Fruit fly (Drosophila melanogaster) whole organism, embryonic: Measurements from ENCODE around the gene CG13457.

ENCODE experiments used
- Adf1 ChIP-seq: fragments of 200-800 bp; sonication (Bioruptor generic); IDR thresholded peaks from 2 replicates; pipeline ENCODE4 v1.3.6; 2022; ENCODE audit warnings: missing biosample characterization, missing genetic modification characterization
- CG10654 ChIP-seq: fragments of 200-800 bp; sonication (Bioruptor generic); optimal IDR thresholded peaks from 2 replicates; lab custom pipeline; 2016; ENCODE audit warnings: missing biosample characterization, missing genetic modification characterization
- CG10979 ChIP-seq: fragments of 200-800 bp; sonication (Bioruptor generic); optimal IDR thresholded peaks from 2 replicates; lab custom pipeline; 2018; ENCODE audit warnings: missing biosample characterization, mild to moderate bottlenecking, missing genetic modification characterization, moderate library complexity
- CG11398 ChIP-seq: fragments of 200-800 bp; sonication (Bioruptor generic); optimal IDR thresholded peaks from 2 replicates; lab custom pipeline; 2016; ENCODE audit warnings: missing biosample characterization, missing genetic modification characterization
- CG12299 ChIP-seq: fragments of 200-800 bp; sonication (Bioruptor generic); optimal IDR thresholded peaks from 2 replicates; lab custom pipeline; 2018; ENCODE audit warnings: missing biosample characterization, mild to moderate bottlenecking, missing genetic modification characterization
- CG1529 ChIP-seq: fragments of 200-800 bp; sonication (Bioruptor generic); optimal IDR thresholded peaks from 3 replicates; lab custom pipeline; 2018; ENCODE audit warnings: missing biosample characterization, missing genetic modification characterization
- CG16779 ChIP-seq: fragments of 200-800 bp; sonication (Bioruptor generic); IDR thresholded peaks from 2 replicates; pipeline ENCODE4 v1.3.6; 2022; ENCODE audit warnings: missing biosample characterization, missing genetic modification characterization
- CG30403 ChIP-seq: fragments of 200-800 bp; sonication (Bioruptor generic); optimal IDR thresholded peaks from 3 replicates; lab custom pipeline; 2016; ENCODE audit warnings: missing biosample characterization, missing genetic modification characterization
- CG31365 ChIP-seq: fragments of 200-800 bp; sonication (Bioruptor generic); optimal IDR thresholded peaks from 2 replicates; lab custom pipeline; 2018; ENCODE audit warnings: missing biosample characterization, mild to moderate bottlenecking, missing genetic modification characterization
- CG32532 ChIP-seq: fragments of 200-800 bp; sonication (Bioruptor generic); IDR thresholded peaks from 2 replicates; pipeline ENCODE4 v1.3.6; 2022; ENCODE audit warnings: missing biosample characterization, missing genetic modification characterization
- CG34422 ChIP-seq: fragments of 200-800 bp; sonication (Bioruptor generic); IDR thresholded peaks from 3 replicates; pipeline ENCODE4 v1.3.6; 2022; ENCODE audit warnings: missing biosample characterization, missing genetic modification characterization
- CG6272 ChIP-seq: fragments of 200-800 bp; sonication (Bioruptor generic); IDR thresholded peaks from 2 replicates; pipeline ENCODE4 v1.3.6; 2022; ENCODE audit warnings: missing biosample characterization, missing genetic modification characterization
- CG8924 ChIP-seq: fragments of 200-800 bp; optimal IDR thresholded peaks from 3 replicates; lab custom pipeline; 2019; ENCODE audit warnings: missing biosample characterization, mild to moderate bottlenecking, missing genetic modification characterization, moderate library complexity
- CG8944 ChIP-seq: fragments of 200-800 bp; sonication (Bioruptor generic); optimal IDR thresholded peaks from 3 replicates; lab custom pipeline; 2016; ENCODE audit warnings: missing biosample characterization, missing genetic modification characterization
- CG9817 ChIP-seq: fragments of 200-800 bp; sonication (Bioruptor generic); optimal IDR thresholded peaks from 2 replicates; lab custom pipeline; 2018; ENCODE audit warnings: missing biosample characterization, mild to moderate bottlenecking, missing genetic modification characterization, moderate library complexity
- H2.0 ChIP-seq: fragments of 200-800 bp; sonication (Bioruptor generic); IDR thresholded peaks from 2 replicates; pipeline ENCODE4 v1.3.6; 2022; ENCODE audit warnings: missing biosample characterization, missing genetic modification characterization
- HLH3B ChIP-seq: fragments of 200-800 bp; sonication (Bioruptor generic); IDR thresholded peaks from 2 replicates; pipeline ENCODE4 v1.3.6; 2022; ENCODE audit warnings: missing biosample characterization, missing genetic modification characterization
- Hr3 ChIP-seq: fragments of 200-800 bp; sonication (Bioruptor generic); optimal IDR thresholded peaks from 3 replicates; lab custom pipeline; 2016; ENCODE audit warnings: missing biosample characterization, missing genetic modification characterization
- Mrtf ChIP-seq: fragments of 200-800 bp; sonication (Bioruptor generic); IDR thresholded peaks from 3 replicates; pipeline ENCODE4 v1.3.6; 2022; ENCODE audit warnings: missing biosample characterization, missing genetic modification characterization
- NK7.1 ChIP-seq: fragments of 200-800 bp; sonication (Bioruptor generic); optimal IDR thresholded peaks from 3 replicates; lab custom pipeline; 2016; ENCODE audit warnings: missing biosample characterization, missing genetic modification characterization
- Oli ChIP-seq: fragments of 200-800 bp; sonication (Bioruptor generic); optimal IDR thresholded peaks from 2 replicates; lab custom pipeline; 2018; ENCODE audit warnings: missing biosample characterization, mild to moderate bottlenecking, missing genetic modification characterization, moderate library complexity
- PHDP ChIP-seq: fragments of 200-800 bp; sonication (Bioruptor generic); optimal IDR thresholded peaks from 3 replicates; lab custom pipeline; 2018; ENCODE audit warnings: missing biosample characterization, mild to moderate bottlenecking, missing genetic modification characterization, moderate library complexity
- Pdp1 ChIP-seq, 2 experiments: fragments of 200-800 bp; sonication (Bioruptor generic); optimal IDR thresholded peaks; 3 replicates each; lab custom pipeline; 2016; ENCODE audit warnings: missing biosample characterization in 2 of 2, missing genetic modification characterization in 2 of 2, mild to moderate bottlenecking in 1 of 2, moderate library complexity in 1 of 2
- Sry-δ ChIP-seq: fragments of 200-800 bp; sonication (Bioruptor generic); optimal IDR thresholded peaks from 2 replicates; lab custom pipeline; 2016; ENCODE audit warnings: missing biosample characterization, missing genetic modification characterization
- Trl ChIP-seq, 3 experiments: fragments of >200 bp in 2 of 3; fragments of 200-800 bp in 1 of 3; sonication (Bioruptor generic) in 1 of 3; optimal IDR thresholded peaks; 2 replicates in 1 of 3; 3 replicates in 2 of 3; lab custom pipeline; 2016 to 2017; ENCODE audit warnings: missing biosample characterization in 1 of 3, missing genetic modification characterization in 1 of 3
- Vsx1 ChIP-seq: fragments of 200-800 bp; sonication (Bioruptor generic); optimal IDR thresholded peaks from 2 replicates; lab custom pipeline; 2017; ENCODE audit warnings: missing biosample characterization, mild to moderate bottlenecking, missing genetic modification characterization, missing genetic modification reagents
- al ChIP-seq: fragments of 200-800 bp; sonication (Bioruptor generic); IDR thresholded peaks from 2 replicates; pipeline ENCODE4 v1.3.6; 2022; ENCODE audit warnings: missing biosample characterization, missing genetic modification characterization
- bowl ChIP-seq: fragments of 200-800 bp; sonication (Bioruptor generic); IDR thresholded peaks from 2 replicates; pipeline ENCODE4 v1.3.6; 2022; ENCODE audit warnings: missing biosample characterization, missing genetic modification characterization
- cwo ChIP-seq: fragments of 200-800 bp; sonication (Bioruptor generic); optimal IDR thresholded peaks from 3 replicates; lab custom pipeline; 2017; ENCODE audit warnings: missing biosample characterization, missing genetic modification characterization, mild to moderate bottlenecking, moderate library complexity, missing genetic modification reagents
- dan ChIP-seq: fragments of 200-800 bp; sonication (Bioruptor generic); IDR thresholded peaks from 2 replicates; pipeline ENCODE4 v1.3.6; 2022; ENCODE audit warnings: missing biosample characterization, missing genetic modification characterization
- dimm ChIP-seq: fragments of 200-800 bp; sonication (Bioruptor generic); IDR thresholded peaks from 2 replicates; pipeline ENCODE4 v1.3.6; 2022; ENCODE audit warnings: missing biosample characterization, missing genetic modification characterization
- dysf ChIP-seq: fragments of 200-800 bp; sonication (Bioruptor generic); IDR thresholded peaks from 3 replicates; pipeline ENCODE4 v1.3.6; 2022; ENCODE audit warnings: missing biosample characterization, missing genetic modification characterization
- gce ChIP-seq: fragments of 200-800 bp; sonication (Bioruptor generic); IDR thresholded peaks from 3 replicates; pipeline ENCODE4 v1.3.6; 2022; ENCODE audit warnings: missing biosample characterization, missing genetic modification characterization
- gfzf ChIP-seq: fragments of 200-800 bp; sonication (Bioruptor generic); optimal IDR thresholded peaks from 2 replicates; lab custom pipeline; 2016; ENCODE audit warnings: missing biosample characterization, mild to moderate bottlenecking, missing genetic modification characterization, moderate library complexity
- grau ChIP-seq: fragments of 200-800 bp; optimal IDR thresholded peaks from 3 replicates; lab custom pipeline; 2019; ENCODE audit warnings: missing biosample characterization, mild to moderate bottlenecking, missing genetic modification characterization, moderate library complexity
- gsb ChIP-seq: fragments of 200-800 bp; sonication (Bioruptor generic); IDR thresholded peaks from 2 replicates; pipeline ENCODE4 v1.3.6; 2022; ENCODE audit warnings: missing biosample characterization, missing genetic modification characterization
- hkb ChIP-seq, 2 experiments: fragments of 200-800 bp in 1 of 2; fragments of >200 bp in 1 of 2; sonication (Bioruptor generic) in 1 of 2; IDR thresholded peaks in 1 of 2; optimal IDR thresholded peaks in 1 of 2; 2 replicates each; pipeline versions ENCODE4 v1.3.6 to Lab custom; 2017 to 2022; ENCODE audit warnings: missing biosample characterization in 1 of 2, missing genetic modification characterization in 1 of 2
- nau ChIP-seq: fragments of 200-800 bp; sonication (Bioruptor generic); optimal IDR thresholded peaks from 3 replicates; lab custom pipeline; 2017; ENCODE audit warnings: missing biosample characterization, mild to moderate bottlenecking, missing genetic modification characterization, missing genetic modification reagents
- nom ChIP-seq: fragments of 200-800 bp; sonication (Bioruptor generic); optimal IDR thresholded peaks from 2 replicates; lab custom pipeline; 2017; ENCODE audit warnings: missing biosample characterization, missing genetic modification characterization, mild to moderate bottlenecking, moderate library complexity, missing genetic modification reagents
- otp ChIP-seq: fragments of 200-800 bp; sonication (Bioruptor generic); IDR thresholded peaks from 3 replicates; pipeline ENCODE4, ENCODE4 v1.3.6; 2022; ENCODE audit warnings: missing biosample characterization, missing genetic modification characterization
- peb ChIP-seq: fragments of 200-800 bp; sonication (Bioruptor generic); IDR thresholded peaks from 2 replicates; pipeline ENCODE4 v1.3.6; 2022; ENCODE audit warnings: missing biosample characterization, missing genetic modification characterization
- pfk ChIP-seq: fragments of 200-800 bp; sonication (Bioruptor generic); optimal IDR thresholded peaks from 2 replicates; lab custom pipeline; 2018; ENCODE audit warnings: missing biosample characterization, mild to moderate bottlenecking, missing genetic modification characterization, moderate library complexity
- pnt ChIP-seq: fragments of 200-800 bp; sonication (Bioruptor generic); optimal IDR thresholded peaks from 3 replicates; lab custom pipeline; 2016; ENCODE audit warnings: missing biosample characterization, missing genetic modification characterization
- prd ChIP-seq, 3 experiments: fragments of >200 bp in 2 of 3; fragments of 200-800 bp in 1 of 3; sonication (Bioruptor generic) in 1 of 3; optimal IDR thresholded peaks in 2 of 3; IDR thresholded peaks in 1 of 3; 2 replicates in 2 of 3; 3 replicates in 1 of 3; pipeline versions ENCODE4 v1.3.6 to Lab custom; 2017 to 2022; ENCODE audit warnings: missing biosample characterization in 1 of 3, missing genetic modification characterization in 1 of 3
- pum ChIP-seq: fragments of 200-800 bp; sonication (Bioruptor generic); optimal IDR thresholded peaks from 2 replicates; lab custom pipeline; 2016; ENCODE audit warnings: missing biosample characterization, missing genetic modification characterization
- ssp ChIP-seq: fragments of 200-800 bp; sonication (Bioruptor generic); IDR thresholded peaks from 2 replicates; pipeline ENCODE4 v1.3.6; 2022; ENCODE audit warnings: missing biosample characterization, missing genetic modification characterization
- sug ChIP-seq: fragments of 200-800 bp; optimal IDR thresholded peaks from 2 replicates; lab custom pipeline; 2019; ENCODE audit warnings: missing biosample characterization, mild to moderate bottlenecking, missing genetic modification characterization, moderate library complexity
- tgo ChIP-seq: fragments of 200-800 bp; sonication (Bioruptor generic); IDR thresholded peaks from 3 replicates; pipeline ENCODE4 v1.3.6; 2022; ENCODE audit warnings: missing biosample characterization, missing genetic modification characterization

The CG13457 gene

dm6 chr3L:15104849-15105555 lies 26.2 kb downstream of the CG13457 start (continued):
- TF ChIP-seq cwo (GFP tag; lab: Kevin White, UChicago) (peak; percentile 25), peb (GFP tag; lab: Robert Waterston, UW) (peak; percentile 56), Oli (tag; lab: Kevin White, UChicago) (peak; percentile 66), ssp (GFP tag; lab: Robert Waterston, UW) (peak; percentile 52), CG32532 (peak; percentile 58), gsb (GFP tag; lab: Robert Waterston, UW) (no peak), dan (no peak), bowl (GFP tag; lab: Robert Waterston, UW) (no peak), CG10654 (GFP tag; lab: Kevin White, UChicago) (peak; percentile 9), dysf (GFP tag; lab: Robert Waterston, UW) (peak; percentile 75), CG16779 (0 out of 2 replicates have a peak, but pooled peaks have one; percentile 29), H2.0 (peak; percentile 19; the same call in 1 of the 2 replicates), CG12299 (tag; lab: Kevin White, UChicago) (no peak), gfzf (no peak), otp (GFP tag; lab: Robert Waterston, UW) (no peak), CG6272 (GFP tag; lab: Robert Waterston, UW) (no peak), nom (GFP tag; lab: Kevin White, UChicago) (peak; percentile 64), Trl (optimal IDR thresholded peaks at IDR 0.05; lab: Kevin White, UChicago) (no peak), Trl (GFP tag; optimal IDR thresholded peaks at IDR 0.05; lab: Kevin White, UChicago) (peak; percentile 20), dimm (GFP tag; lab: Robert Waterston, UW) (no peak), Hr3 (GFP tag; lab: Kevin White, UChicago) (peak; percentile 31), gce (GFP tag; lab: Robert Waterston, UW) (0 out of 3 replicates have a peak, but pooled peaks have one; percentile 5), CG10979 (tag; lab: Kevin White, UChicago) (peak; percentile 27), al (GFP tag; lab: Robert Waterston, UW) (peak; percentile 38; the same call in 1 of the 2 replicates), CG34422 (GFP tag; lab: Robert Waterston, UW) (no peak; the same call in 2 of the 3 replicates), grau (tag; lab: Kevin White, UChicago) (peak; percentile 66), Mrtf (GFP tag; lab: Robert Waterston, UW) (0 out of 3 replicates have a peak, but pooled peaks have one; percentile 22), tgo (no peak; the same call in 1 of the 3 replicates), Sry-δ (peak; percentile 17), pfk (GFP tag; lab: Kevin White, UChicago) (no peak), CG11398 (GFP tag; lab: Kevin White, UChicago) (peak; percentile 53), sug (tag; lab: Kevin White, UChicago) (peak; percentile 7), prd (optimal IDR thresholded peaks at IDR 0.05; lab: Kevin White, UChicago) (no peak), prd (GFP tag; IDR thresholded peaks at IDR 0.05; lab: Robert Waterston, UW) (peak; percentile 72; the same call in 2 of the 3 replicates), CG9817 (peak; percentile 46), CG30403 (peak; percentile 74), CG8944 (GFP tag; lab: Kevin White, UChicago) (peak; percentile 49), pum (GFP tag; lab: Kevin White, UChicago) (peak; percentile 56), Vsx1 (GFP tag; lab: Kevin White, UChicago) (peak; percentile 36), Adf1 (GFP tag; lab: Robert Waterston, UW) (peak; percentile 10; the same call in 1 of the 2 replicates), pnt (GFP tag; lab: Kevin White, UChicago) (peak; percentile 65), HLH3B (peak; percentile 36; the same call in 1 of the 2 replicates), CG8924 (tag; lab: Kevin White, UChicago) (peak; percentile 37), hkb (optimal IDR thresholded peaks at IDR 0.05; lab: Kevin White, UChicago) (no peak), hkb (GFP tag; IDR thresholded peaks at IDR 0.05; lab: Robert Waterston, UW) (peak; percentile 53), Pdp1 (GFP tag; optimal IDR thresholded peaks at IDR 0.05; lab: Kevin White, UChicago) (peak; percentile 37 to 67), CG1529 (GFP tag; lab: Kevin White, UChicago) (peak; percentile 47), CG31365 (tag; lab: Kevin White, UChicago) (no peak), NK7.1 (GFP tag; lab: Kevin White, UChicago) (peak; percentile 60), PHDP (tag; lab: Kevin White, UChicago) (peak; percentile 60), nau (GFP tag; lab: Kevin White, UChicago) (peak; percentile 10)
